Worm (Caenorhabditis elegans) whole organism, L3 larva: ENCODE results near the gene srg-16.

Source experiments
- R02D3.7 ChIP-seq: fragments of 150-350 bp; optimal IDR thresholded peaks from 2 replicates; lab custom pipeline; 2014; ENCODE audit warnings: missing biosample characterization, missing genetic modification characterization
- ZK546.5 ChIP-seq: sonication (generic microtip); optimal IDR thresholded peaks from 2 replicates; lab custom pipeline; 2017; ENCODE audit warnings: missing biosample characterization, missing genetic modification characterization
- aly-2 ChIP-seq: fragments of 150-350 bp; optimal IDR thresholded peaks from 2 replicates; lab custom pipeline; 2014; ENCODE audit warnings: missing biosample characterization, missing genetic modification characterization
- ceh-28 ChIP-seq: fragments of 150-350 bp; optimal IDR thresholded peaks from 2 replicates; lab custom pipeline; 2014; ENCODE audit warnings: missing biosample characterization, missing genetic modification reagents, missing genetic modification characterization
- ceh-82 ChIP-seq: fragments of 150-350 bp; optimal IDR thresholded peaks from 2 replicates; lab custom pipeline; 2014; ENCODE audit warnings: missing biosample characterization, missing genetic modification characterization
- ceh-9 ChIP-seq: sonication (generic microtip); optimal IDR thresholded peaks from 2 replicates; lab custom pipeline; 2018; ENCODE audit warnings: missing biosample characterization, missing genetic modification characterization
- daf-12 ChIP-seq: fragments of 150-350 bp; optimal IDR thresholded peaks from 2 replicates; lab custom pipeline; 2014; ENCODE audit warnings: missing biosample characterization, missing genetic modification reagents, missing genetic modification characterization
- egl-27 ChIP-seq: sonication (generic microtip); optimal IDR thresholded peaks from 4 replicates; lab custom pipeline; 2017; ENCODE audit warnings: missing biosample characterization, missing genetic modification reagents, missing genetic modification characterization
- egl-5 ChIP-seq: fragments of 150-350 bp; optimal IDR thresholded peaks from 2 replicates; lab custom pipeline; 2017; ENCODE audit warnings: missing biosample characterization, missing genetic modification reagents, missing genetic modification characterization, inconsistent platforms
- elt-1 ChIP-seq: fragments of 150-350 bp; optimal IDR thresholded peaks from 2 replicates; lab custom pipeline; 2014; ENCODE audit warnings: missing biosample characterization, missing genetic modification characterization
- elt-2 ChIP-seq: sonication (generic microtip); optimal IDR thresholded peaks from 2 replicates; lab custom pipeline; 2016; ENCODE audit warnings: missing genetic modification reagents, mild to moderate bottlenecking, missing genetic modification characterization, missing compliant biosample characterization
- elt-3 ChIP-seq, 3 experiments: fragments of 150-350 bp in 1 of 3; sonication (generic microtip) in 2 of 3; optimal IDR thresholded peaks; 2 replicates in 2 of 3; 4 replicates in 1 of 3; lab custom pipeline; 2014 to 2017; ENCODE audit warnings: missing biosample characterization in 3 of 3, missing genetic modification characterization in 3 of 3
- eor-1 ChIP-seq, 2 experiments: fragments of 150-350 bp; optimal IDR thresholded peaks; 2 replicates each; lab custom pipeline; 2014 to 2018; ENCODE audit warnings: missing biosample characterization in 2 of 2, missing genetic modification characterization in 2 of 2
- fos-1 ChIP-seq: fragments of 150-350 bp; optimal IDR thresholded peaks from 2 replicates; lab custom pipeline; 2014; ENCODE audit warnings: missing biosample characterization, missing genetic modification characterization
- hmg-11 ChIP-seq: sonication (generic microtip); optimal IDR thresholded peaks from 2 replicates; lab custom pipeline; 2016; ENCODE audit warnings: missing genetic modification characterization, missing compliant biosample characterization
- jun-1 ChIP-seq: fragments of 150-350 bp; optimal IDR thresholded peaks from 2 replicates; lab custom pipeline; 2014; ENCODE audit warnings: missing biosample characterization, missing genetic modification reagents, missing genetic modification characterization
- lin-15B ChIP-seq: fragments of 150-350 bp; optimal IDR thresholded peaks from 2 replicates; lab custom pipeline; 2014; ENCODE audit warnings: missing biosample characterization, missing genetic modification characterization
- lin-39 ChIP-seq: fragments of 150-350 bp; optimal IDR thresholded peaks from 2 replicates; lab custom pipeline; 2018; ENCODE audit warnings: missing biosample characterization, missing genetic modification reagents, missing genetic modification characterization
- lsy-12 ChIP-seq: sonication (generic microtip); optimal IDR thresholded peaks from 2 replicates; lab custom pipeline; 2016; ENCODE audit warnings: mild to moderate bottlenecking, missing genetic modification characterization, missing compliant biosample characterization
- mdl-1 ChIP-seq: fragments of 150-350 bp; optimal IDR thresholded peaks from 2 replicates; lab custom pipeline; 2014; ENCODE audit warnings: missing biosample characterization, missing genetic modification characterization
- mml-1 ChIP-seq: fragments of 150-350 bp; sonication (generic microtip); optimal IDR thresholded peaks from 3 replicates; lab custom pipeline; 2014; ENCODE audit warnings: missing biosample characterization, missing genetic modification characterization
- nfya-1 ChIP-seq: sonication (generic microtip); optimal IDR thresholded peaks from 2 replicates; lab custom pipeline; 2017; ENCODE audit warnings: missing genetic modification characterization, mild to moderate bottlenecking, missing compliant biosample characterization, antibody characterized with exemption, moderate library complexity; ENCODE audit not compliant: insufficient read depth
- nhr-11 ChIP-seq: fragments of 150-350 bp; optimal IDR thresholded peaks from 2 replicates; lab custom pipeline; 2014; ENCODE audit warnings: missing biosample characterization, missing genetic modification characterization
- nhr-12 ChIP-seq: fragments of 150-350 bp; optimal IDR thresholded peaks from 2 replicates; lab custom pipeline; 2014; ENCODE audit warnings: missing biosample characterization, missing genetic modification characterization
- nhr-23 ChIP-seq: fragments of 150-350 bp; optimal IDR thresholded peaks from 2 replicates; lab custom pipeline; 2014; ENCODE audit warnings: missing biosample characterization, missing genetic modification reagents, missing genetic modification characterization
- nhr-237 ChIP-seq: fragments of 150-350 bp; optimal IDR thresholded peaks from 2 replicates; lab custom pipeline; 2014; ENCODE audit warnings: missing biosample characterization, missing genetic modification characterization
- nhr-25 ChIP-seq: sonication (generic microtip); optimal IDR thresholded peaks from 2 replicates; lab custom pipeline; 2017; ENCODE audit warnings: missing biosample characterization, missing genetic modification characterization
- nhr-28 ChIP-seq: fragments of 150-350 bp; optimal IDR thresholded peaks from 2 replicates; lab custom pipeline; 2014; ENCODE audit warnings: missing biosample characterization, missing genetic modification characterization
- nhr-43 ChIP-seq: sonication (generic microtip); optimal IDR thresholded peaks from 2 replicates; lab custom pipeline; 2016; ENCODE audit warnings: mild to moderate bottlenecking, missing genetic modification characterization, missing compliant biosample characterization; ENCODE audit not compliant: poor library complexity, severe bottlenecking
- nhr-76 ChIP-seq: fragments of 150-350 bp; sonication (generic microtip); optimal IDR thresholded peaks from 5 replicates; lab custom pipeline; 2014; ENCODE audit warnings: missing biosample characterization, missing genetic modification characterization
- nhr-77 ChIP-seq: fragments of 150-350 bp; optimal IDR thresholded peaks from 2 replicates; lab custom pipeline; 2014; ENCODE audit warnings: missing biosample characterization, missing genetic modification characterization
- pha-4 ChIP-seq: fragments of 150-350 bp; optimal IDR thresholded peaks from 2 replicates; lab custom pipeline; 2014; ENCODE audit warnings: missing biosample characterization, missing genetic modification reagents, missing genetic modification characterization
- pqm-1 ChIP-seq: fragments of 150-350 bp; optimal IDR thresholded peaks from 2 replicates; lab custom pipeline; 2017; ENCODE audit warnings: missing biosample characterization, missing genetic modification characterization, inconsistent platforms
- sea-2 ChIP-seq: fragments of 150-350 bp; sonication (generic microtip); optimal IDR thresholded peaks from 4 replicates; lab custom pipeline; 2014; ENCODE audit warnings: missing biosample characterization, missing genetic modification reagents, missing genetic modification characterization
- skn-1 ChIP-seq: fragments of 150-350 bp; optimal IDR thresholded peaks from 2 replicates; lab custom pipeline; 2014; ENCODE audit warnings: missing biosample characterization, missing genetic modification characterization
- snpc-4 ChIP-seq: fragments of 150-350 bp; optimal IDR thresholded peaks from 2 replicates; lab custom pipeline; 2014; ENCODE audit warnings: missing biosample characterization, missing genetic modification characterization
- tbx-2 ChIP-seq: sonication (generic microtip); optimal IDR thresholded peaks from 2 replicates; lab custom pipeline; 2016; ENCODE audit warnings: mild to moderate bottlenecking, missing genetic modification characterization, missing compliant biosample characterization
- unc-39 ChIP-seq: sonication (generic microtip); optimal IDR thresholded peaks from 4 replicates; lab custom pipeline; 2017; ENCODE audit warnings: missing biosample characterization, missing genetic modification characterization
- unc-62 ChIP-seq: fragments of 150-350 bp; sonication (generic microtip); optimal IDR thresholded peaks from 4 replicates; lab custom pipeline; 2014; ENCODE audit warnings: missing biosample characterization, missing genetic modification reagents, missing genetic modification characterization
- zag-1 ChIP-seq: fragments of 150-350 bp; optimal IDR thresholded peaks from 2 replicates; lab custom pipeline; 2014; ENCODE audit warnings: missing biosample characterization, missing genetic modification characterization
- ztf-11 ChIP-seq: fragments of 150-350 bp; optimal IDR thresholded peaks from 2 replicates; lab custom pipeline; 2014; ENCODE audit warnings: missing biosample characterization, missing genetic modification characterization
- ztf-4 ChIP-seq: fragments of 150-350 bp; optimal IDR thresholded peaks from 2 replicates; lab custom pipeline; 2014; ENCODE audit warnings: missing biosample characterization, missing genetic modification characterization

Gene srg-16

ce11 chrII:12488810-12489209, 21.9 kb downstream of the srg-16 start:
- TF ChIP-seq ztf-4 (tag; lab: Kevin White, UChicago) = no peak
- no peak for TF ChIP-seq ZK546.5
- no peak for TF ChIP-seq nhr-25 (tag; lab: Kevin White, UChicago)
- no peak for TF ChIP-seq daf-12 (tag; lab: Kevin White, UChicago)
- no peak for TF ChIP-seq eor-1 (tag; optimal IDR thresholded peaks at IDR 0.05; lab: Kevin White, UChicago)

DNA sequence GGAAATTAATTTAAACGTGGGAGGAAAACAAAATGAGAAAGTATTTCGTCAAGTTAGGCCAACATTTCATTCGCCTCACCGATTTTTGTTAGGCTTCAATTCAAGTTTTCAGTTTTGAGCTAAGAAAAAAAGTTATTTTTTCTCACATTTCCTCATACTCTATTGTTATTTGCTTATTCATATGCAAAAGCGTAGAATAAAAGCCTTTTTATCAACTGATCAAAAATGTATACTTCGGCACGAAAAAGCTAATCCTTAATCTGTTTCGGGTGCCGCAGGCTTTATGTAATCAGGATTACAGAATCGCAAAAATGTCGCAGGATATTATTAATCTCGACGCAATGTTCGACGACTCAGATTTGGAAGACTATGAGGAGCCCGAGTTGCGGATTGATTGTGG, 23.0 kb downstream of the srg-16 start, which contains the start of gene T21B4.15:
Gene T21B4.15, plus strand, starts transcription at position 301 of the 400 bp plus-strand sequence.
- TF ChIP-seq fos-1 (tag; lab: Kevin White, UChicago) (no peak), ceh-82 (no peak), nhr-28 (tag; lab: Kevin White, UChicago) (no peak), elt-1 (tag; lab: Kevin White, UChicago) (no peak), lsy-12 (tag; lab: Kevin White, UChicago) (no peak), snpc-4 (tag; lab: Kevin White, UChicago) (no peak), hmg-11 (tag; lab: Kevin White, UChicago) (no peak), zag-1 (tag; lab: Kevin White, UChicago) (no peak), lin-15B (tag; lab: Kevin White, UChicago) (no peak), nhr-76 (no peak), aly-2 (tag; lab: Kevin White, UChicago) (no peak), nhr-11 (tag; lab: Kevin White, UChicago) (no peak), nhr-12 (tag; lab: Kevin White, UChicago) (no peak), unc-62 (no peak), nhr-23 (tag; lab: Kevin White, UChicago) (no peak)

ce11 chrII:12491936-12492335, 25.0 kb downstream of the srg-16 start, which contains the start of gene srz-6:
TSS of gene srz-6 (plus strand) at chrII:12492236.
- TF ChIP-seq skn-1 (tag; lab: Kevin White, UChicago) (no peak), fos-1 (tag; lab: Kevin White, UChicago) (no peak), ceh-9 (tag; lab: Kevin White, UChicago) (no peak), ztf-4 (tag; lab: Kevin White, UChicago) (no peak), ceh-82 (no peak), aly-2 (tag; lab: Kevin White, UChicago) (no peak), pha-4 (tag; lab: Kevin White, UChicago) (no peak)
- TF ChIP-seq, all 47 proteins: peak for 0

DNA sequence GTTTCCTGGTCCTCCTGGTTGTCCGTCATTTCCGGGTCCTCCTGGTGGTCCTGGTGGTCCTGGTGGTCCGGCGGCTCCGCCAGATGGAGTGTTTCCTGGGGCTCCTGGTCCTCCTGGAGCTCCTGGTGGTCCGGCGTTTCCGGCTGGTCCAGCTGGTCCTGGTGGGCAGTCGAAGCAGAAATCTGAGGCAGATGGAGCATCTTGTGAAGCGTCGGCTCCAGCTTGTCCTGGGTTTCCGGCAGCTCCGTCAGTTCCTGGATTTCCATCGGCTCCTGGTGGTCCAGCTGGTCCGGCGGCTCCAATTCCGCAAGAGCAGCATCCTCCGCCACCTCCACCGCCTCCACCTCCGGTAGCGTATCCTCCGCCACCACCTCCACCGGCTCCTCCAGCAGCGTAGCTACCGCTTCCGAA, 27.1 kb downstream of the srg-16 start:
- no peak for TF ChIP-seq nhr-12 (tag; lab: Kevin White, UChicago)
- TF ChIP-seq lin-15B (tag; lab: Kevin White, UChicago) = no peak
- TF ChIP-seq elt-3 (tag; optimal IDR thresholded peaks at IDR 0.05; lab: Kevin White, UChicago) = no peak
- no peak for TF ChIP-seq ztf-4 (tag; lab: Kevin White, UChicago)
- no peak for TF ChIP-seq aly-2 (tag; lab: Kevin White, UChicago)
- no peak for TF ChIP-seq mml-1 (tag; lab: Kevin White, UChicago)
- no peak for TF ChIP-seq unc-62
- TF ChIP-seq nhr-76 = no peak
- TF ChIP-seq nhr-237 (tag; lab: Kevin White, UChicago) = no peak

ce11 chrII:12494556-12495131, 27.7 kb downstream of the srg-16 start, which contains the start of gene col-85:
TSS of gene col-85 (minus strand) at chrII:12495095.
- no peak for TF ChIP-seq elt-1 (tag; lab: Kevin White, UChicago)
- TF ChIP-seq ztf-11 = no peak
- TF ChIP-seq skn-1 (tag; lab: Kevin White, UChicago) = peak; percentile 63
- peak; percentile 30 for TF ChIP-seq nhr-23 (tag; lab: Kevin White, UChicago)
- no peak for TF ChIP-seq mdl-1 (tag; lab: Kevin White, UChicago)
- peak; percentile 13 for TF ChIP-seq pqm-1 (tag; lab: Kevin White, UChicago)
- no peak for TF ChIP-seq unc-39 (tag; lab: Kevin White, UChicago)
- peak; percentile 47 for TF ChIP-seq elt-2
- peak; percentile 19 for TF ChIP-seq lin-39 (tag; lab: Kevin White, UChicago)
- peak; percentile 32 for TF ChIP-seq ceh-82
- no peak for TF ChIP-seq sea-2 (GFP tag; lab: Kevin White, UChicago)
- TF ChIP-seq nfya-1 (tag; lab: Kevin White, UChicago) = peak; percentile 66
- TF ChIP-seq egl-27 (tag; lab: Kevin White, UChicago) = peak; percentile 41
- TF ChIP-seq snpc-4 (tag; lab: Kevin White, UChicago) = peak; percentile 93
- no peak for TF ChIP-seq fos-1 (tag; lab: Kevin White, UChicago)
- peak; percentile 8 for TF ChIP-seq R02D3.7 (tag; lab: Kevin White, UChicago)
- no peak for TF ChIP-seq ceh-28
- TF ChIP-seq nhr-43 (tag; lab: Kevin White, UChicago) = peak; percentile 80
- no peak for TF ChIP-seq egl-5 (tag; lab: Kevin White, UChicago)
- no peak for TF ChIP-seq nhr-12 (tag; lab: Kevin White, UChicago)
- TF ChIP-seq ztf-4 (tag; lab: Kevin White, UChicago) = no peak
- TF ChIP-seq nhr-76 = no peak
- peak; percentile 31 for TF ChIP-seq nhr-25 (tag; lab: Kevin White, UChicago)
- peak; percentile 61 for TF ChIP-seq jun-1 (tag; lab: Kevin White, UChicago)
- TF ChIP-seq eor-1 (tag; optimal IDR thresholded peaks at IDR 0.05; lab: Kevin White, UChicago) = no peak
- no peak for TF ChIP-seq nhr-77 (tag; lab: Kevin White, UChicago)
- TF ChIP-seq tbx-2 (tag; lab: Kevin White, UChicago) = peak; percentile 15
- peak; percentile 89 for TF ChIP-seq hmg-11 (tag; lab: Kevin White, UChicago)
- no peak for TF ChIP-seq nhr-237 (tag; lab: Kevin White, UChicago)
